Worm (Caenorhabditis elegans): ENCODE data around the gene K04B12.2.

The K04B12.2 gene

DNA sequence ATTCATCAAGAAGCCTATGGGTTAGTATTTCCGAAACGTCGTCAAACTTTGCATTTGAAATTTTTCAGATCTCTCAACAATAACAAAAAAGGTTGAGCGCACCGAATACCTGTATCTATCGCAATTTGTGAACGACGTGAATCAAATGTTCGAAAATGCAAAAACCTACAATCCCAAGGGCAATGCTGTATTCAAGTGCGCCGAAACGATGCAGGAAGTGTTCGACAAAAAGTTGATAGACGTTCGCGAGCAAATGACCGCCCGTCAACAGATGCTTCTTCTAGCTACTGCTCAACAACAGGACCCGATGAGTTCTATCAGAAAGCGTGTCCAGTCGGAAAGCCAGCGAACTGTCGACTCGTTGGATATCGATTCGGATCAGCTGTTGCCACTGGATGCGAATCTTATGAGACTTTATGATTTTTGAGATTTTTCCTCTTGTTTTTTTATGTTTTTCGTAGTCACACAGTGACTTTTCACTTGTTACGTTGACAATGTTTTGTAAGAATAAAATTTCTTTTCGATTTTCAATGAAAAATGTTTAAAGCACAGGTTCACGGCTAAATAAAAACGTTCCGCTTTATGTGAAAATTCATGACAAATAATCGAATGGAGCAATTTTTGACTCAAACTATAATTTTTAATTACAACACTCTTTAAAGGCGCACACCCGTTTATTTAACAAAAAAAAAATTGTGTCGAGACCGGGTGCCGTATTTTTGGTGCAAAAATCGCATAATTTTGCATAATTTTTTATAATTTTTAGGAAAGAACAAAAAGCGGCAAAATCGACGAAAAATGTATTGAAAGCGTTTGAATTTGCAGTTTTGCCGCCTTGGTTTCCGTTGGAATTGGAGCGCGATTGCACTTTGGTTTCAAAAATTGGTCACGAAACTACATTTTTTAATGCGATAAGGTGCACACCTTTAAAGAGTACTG is 30.2 kb downstream of the K04B12.2 start (continued):
- TF ChIP-seq zfp-2 (tag; optimal IDR thresholded peaks at IDR 0.05) (no peak), spr-1 (tag; optimal IDR thresholded peaks at IDR 0.05) (peak; percentile 52), ztf-7 (tag; optimal IDR thresholded peaks at IDR 0.05) (peak; percentile 56), nhr-11 (tag; optimal IDR thresholded peaks at IDR 0.05) (no peak), nhr-42 (GFP tag; IDR thresholded peaks at IDR 0.05) (peak; percentile 88), T20F7.1 (GFP tag; optimal IDR thresholded peaks at IDR 0.05) (no peak), ces-1 (GFP tag; optimal IDR thresholded peaks at IDR 0.05) (no peak)

- TF ChIP-seq lsy-2 (tag; optimal IDR thresholded peaks at IDR 0.05): peak in 1 of 2 experiments; percentile 11
- TF ChIP-seq unc-62 (GFP tag; optimal IDR thresholded peaks at IDR 0.05 in 1 of 2): peak in 1 of 2 experiments; percentile 61
- no peak for TF ChIP-seq unc-62 (tag; optimal IDR thresholded peaks at IDR 0.05)
- TF ChIP-seq aly-2 (tag; optimal IDR thresholded peaks at IDR 0.05): no peak
- peak; percentile 7 for TF ChIP-seq duxl-1 (tag; optimal IDR thresholded peaks at IDR 0.05; ENCODE audit: poor library complexity)
- no peak; the same call in 1 of the 2 replicates for TF ChIP-seq pha-4 (GFP tag; IDR thresholded peaks at IDR 0.05)
- TF ChIP-seq pha-4 (tag; optimal IDR thresholded peaks at IDR 0.05): peak; percentile 83
- TF ChIP-seq nhr-102 (tag; optimal IDR thresholded peaks at IDR 0.05): no peak
- TF ChIP-seq lin-38 (GFP tag; IDR thresholded peaks at IDR 0.05): no peak; the same call in 1 of the 2 replicates
- TF ChIP-seq ZK337.2 (GFP tag; IDR thresholded peaks at IDR 0.05): no peak
- no peak for TF ChIP-seq nhr-48 (tag; optimal IDR thresholded peaks at IDR 0.05)
- TF ChIP-seq mdl-1 (tag; optimal IDR thresholded peaks at IDR 0.05): no peak
- TF ChIP-seq daf-19 (GFP tag; conservative IDR thresholded peaks at IDR 0.05): 0 out of 2 replicates have a peak, but pooled peaks have one; percentile 11
- TF ChIP-seq set-16 (GFP tag; IDR thresholded peaks at IDR 0.05): peak; percentile 67; the same call in 1 of the 2 replicates
- peak; percentile 0 for TF ChIP-seq nhr-28 (tag; optimal IDR thresholded peaks at IDR 0.05)
- no peak for TF ChIP-seq sdz-12 (GFP tag; optimal IDR thresholded peaks at IDR 0.05)
- no peak for TF ChIP-seq fos-1 (tag; optimal IDR thresholded peaks at IDR 0.05)
- no peak for TF ChIP-seq snpc-1.2 (GFP tag; IDR thresholded peaks at IDR 0.05)
- peak; percentile 88 for TF ChIP-seq aha-1 (tag)
- no peak for TF ChIP-seq daf-12 (tag; optimal IDR thresholded peaks at IDR 0.05)
- no peak for TF ChIP-seq saeg-2 (GFP tag; IDR thresholded peaks at IDR 0.05)
- no peak for TF ChIP-seq ama-1 (optimal IDR thresholded peaks at IDR 0.05)
- peak; percentile 66 for TF ChIP-seq T26A8.4 (GFP tag; IDR thresholded peaks at IDR 0.05)
- no peak for TF ChIP-seq vab-7 (GFP tag; IDR thresholded peaks at IDR 0.05)
Measured at ce11 chrII:14406117-14406935, 31.4 kb downstream of the K04B12.2 start.

ce11 chrII:14405489-14406059 is 32.2 kb downstream of the K04B12.2 start:
- TF ChIP-seq F49E8.2 (tag; optimal IDR thresholded peaks at IDR 0.05; ENCODE audit: borderline replicate concordance) (no peak), php-3 (GFP tag; IDR thresholded peaks at IDR 0.05) (no peak), zip-11 (GFP tag; IDR thresholded peaks at IDR 0.05) (no peak), ces-1 (GFP tag; optimal IDR thresholded peaks at IDR 0.05) (no peak), nhr-102 (tag; optimal IDR thresholded peaks at IDR 0.05) (no peak), unc-62 (GFP tag; optimal IDR thresholded peaks at IDR 0.05 in 1 of 2) (no peak), unc-62 (tag; optimal IDR thresholded peaks at IDR 0.05) (no peak), dmd-9 (GFP tag; IDR thresholded peaks at IDR 0.05) (no peak), aha-1 (tag) (peak; percentile 38), nhr-25 (tag; optimal IDR thresholded peaks at IDR 0.05; ENCODE audit: borderline replicate concordance, insufficient read depth) (no peak), duxl-1 (tag; optimal IDR thresholded peaks at IDR 0.05; ENCODE audit: poor library complexity) (no peak), daf-16 (GFP tag; optimal IDR thresholded peaks at IDR 0.05) (no peak), daf-16 (tag; optimal IDR thresholded peaks at IDR 0.05) (peak; percentile 12), sdz-12 (GFP tag; optimal IDR thresholded peaks at IDR 0.05) (no peak), daf-19 (GFP tag; conservative IDR thresholded peaks at IDR 0.05) (no peak), lin-13 (GFP tag; optimal IDR thresholded peaks at IDR 0.05) (peak; percentile 6), nhr-237 (tag; optimal IDR thresholded peaks at IDR 0.05) (no peak), ceh-32 (tag; optimal IDR thresholded peaks at IDR 0.05; ENCODE audit: poor library complexity) (no peak), F10B5.3 (tag; optimal IDR thresholded peaks at IDR 0.05) (peak; percentile 10), lim-7 (GFP tag; IDR thresholded peaks at IDR 0.05) (no peak), T26A8.4 (GFP tag; IDR thresholded peaks at IDR 0.05) (no peak), ztf-11 (tag; optimal IDR thresholded peaks at IDR 0.05) (no peak), nhr-42 (GFP tag; IDR thresholded peaks at IDR 0.05) (no peak)
